Fruit fly (Drosophila melanogaster): ENCODE measurements around the gene HP1c.

DNA sequence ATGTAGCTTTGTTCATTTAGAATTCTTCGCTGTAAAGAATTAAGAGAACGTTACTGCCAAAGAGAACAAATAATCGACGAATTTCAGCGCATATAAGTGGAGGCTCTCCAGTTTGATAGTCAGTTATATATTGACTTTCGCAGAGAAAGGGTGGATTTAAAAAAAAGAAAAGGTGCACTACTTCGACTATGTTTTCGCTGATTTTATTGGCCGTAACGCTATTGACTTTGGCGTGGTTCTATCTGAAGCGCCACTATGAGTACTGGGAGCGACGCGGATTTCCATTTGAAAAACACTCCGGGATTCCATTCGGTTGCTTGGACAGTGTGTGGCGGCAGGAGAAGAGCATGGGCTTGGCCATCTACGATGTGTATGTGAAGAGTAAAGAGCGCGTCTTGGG is 47.2 kb upstream of the HP1c start, which contains the start of gene Cyp6d4:
- no peak for TF ChIP-seq CTCF (optimal IDR thresholded peaks at IDR 0.05)
- TF ChIP-seq CG8478 (optimal IDR thresholded peaks at IDR 0.05), result no peak

All from S2 (cell line).